Fruit fly (Drosophila melanogaster): ENCODE data around the gene Usp47.

Usp47 gene

dm6 chr3L:5770817-5771425, 18.1 kb downstream of the Usp47 start (continued):
- TF ChIP-seq inv (GFP tag; IDR thresholded peaks at IDR 0.05; ENCODE audit: partially characterized antibody) (no peak), cg (GFP tag; optimal IDR thresholded peaks at IDR 0.05) (no peak), grau (tag; optimal IDR thresholded peaks at IDR 0.05) (peak; percentile 89), Bdp1 (GFP tag; optimal IDR thresholded peaks at IDR 0.05) (peak; percentile 72), Ets97D (GFP tag; optimal IDR thresholded peaks at IDR 0.05) (peak; percentile 74), Six4 (GFP tag; optimal IDR thresholded peaks at IDR 0.05) (peak; percentile 72), CG30403 (GFP tag; optimal IDR thresholded peaks at IDR 0.05) (peak; percentile 91), en (GFP tag; optimal IDR thresholded peaks at IDR 0.05) (peak; percentile 80), CG9727 (GFP tag; optimal IDR thresholded peaks at IDR 0.05) (peak; percentile 86), CG2678 (tag; optimal IDR thresholded peaks at IDR 0.05) (peak; percentile 91), CG8478 (optimal IDR thresholded peaks at IDR 0.05) (peak; percentile 97), dpn (GFP tag; optimal IDR thresholded peaks at IDR 0.05) (peak; percentile 82 to 86), CG3407 (GFP tag; optimal IDR thresholded peaks at IDR 0.05) (peak; percentile 78), sc (optimal IDR thresholded peaks at IDR 0.05) (no peak), sc (GFP tag; optimal IDR thresholded peaks at IDR 0.05) (peak; percentile 80), CG10267 (tag; optimal IDR thresholded peaks at IDR 0.05) (peak; percentile 94), vfl (GFP tag; optimal IDR thresholded peaks at IDR 0.05) (peak; percentile 73), CG33557 (GFP tag; optimal IDR thresholded peaks at IDR 0.05) (peak; percentile 86), jumu (GFP tag; optimal IDR thresholded peaks at IDR 0.05) (peak; percentile 83), CG8924 (tag; optimal IDR thresholded peaks at IDR 0.05) (peak; percentile 88), dimm (GFP tag; IDR thresholded peaks at IDR 0.05) (no peak; the same call in 1 of the 2 replicates), ATbp (GFP tag; optimal IDR thresholded peaks at IDR 0.05) (no peak), CG13424 (tag; optimal IDR thresholded peaks at IDR 0.05) (peak; percentile 92), wdn (GFP tag; IDR thresholded peaks at IDR 0.05) (peak; percentile 60), CG18262 (tag; optimal IDR thresholded peaks at IDR 0.05) (peak; percentile 86), Dll (GFP tag; IDR thresholded peaks at IDR 0.05; ENCODE audit: partially characterized antibody) (no peak), CG7963 (GFP tag; IDR thresholded peaks at IDR 0.05; ENCODE audit: partially characterized antibody) (no peak), CG43689 (GFP tag; IDR thresholded peaks at IDR 0.05) (0 out of 2 replicates have a peak, but pooled peaks have one; percentile 22), Xbp1 (GFP tag; optimal IDR thresholded peaks at IDR 0.05) (peak; percentile 80), fu2 (GFP tag; optimal IDR thresholded peaks at IDR 0.05) (peak; percentile 86), Aef1 (GFP tag; IDR thresholded peaks at IDR 0.05) (peak; percentile 56), CG31224 (GFP tag; IDR thresholded peaks at IDR 0.05) (peak; percentile 57; the same call in 1 of the 2 replicates), CG8281 (tag; optimal IDR thresholded peaks at IDR 0.05) (no peak), fd96Cb (tag; optimal IDR thresholded peaks at IDR 0.05) (peak; percentile 81), CHES-1-like (GFP tag; optimal IDR thresholded peaks at IDR 0.05) (peak; percentile 88), CG32767 (GFP tag; IDR thresholded peaks at IDR 0.05) (peak; percentile 64), mam (GFP tag; optimal IDR thresholded peaks at IDR 0.05) (peak; percentile 90), CG8089 (GFP tag; optimal IDR thresholded peaks at IDR 0.05) (peak; percentile 82), Hr78 (GFP tag; optimal IDR thresholded peaks at IDR 0.05) (peak in 1 of 2 experiments; percentile 48), CG15269 (tag; optimal IDR thresholded peaks at IDR 0.05) (peak; percentile 89), row (GFP tag; IDR thresholded peaks at IDR 0.05) (peak; percentile 96), stwl (tag; optimal IDR thresholded peaks at IDR 0.05) (peak; percentile 73), Ravus (GFP tag; IDR thresholded peaks at IDR 0.05) (peak; percentile 20; the same call in 1 of the 2 replicates), CG3163 (GFP tag; optimal IDR thresholded peaks at IDR 0.05) (peak; percentile 60), esg (GFP tag; conservative IDR thresholded peaks at IDR 0.05) (peak; percentile 81), gce (GFP tag; IDR thresholded peaks at IDR 0.05) (0 out of 3 replicates have a peak, but pooled peaks have one; percentile 16), CG14965 (GFP tag; optimal IDR thresholded peaks at IDR 0.05; ENCODE audit: borderline replicate concordance) (no peak), E2f1 (GFP tag; IDR thresholded peaks at IDR 0.05) (peak; percentile 80), Scr (GFP tag; IDR thresholded peaks at IDR 0.05; ENCODE audit: partially characterized antibody) (no peak), odd (GFP tag; optimal IDR thresholded peaks at IDR 0.05) (no peak)

All from whole organism, embryonic.